Worm (Caenorhabditis elegans) whole organism, L4 larva: ENCODE results near the gene lrch-1.

Experiments used
- F44E2.7 ChIP-seq: fragments of 200-800 bp; sonication (Bioruptor generic); IDR thresholded peaks from 2 replicates; pipeline ENCODE4 v2.1.2; 2022; ENCODE audit warnings: missing genetic modification characterization, missing compliant biosample characterization
- Y105C5A.15 ChIP-seq: fragments of 200-800 bp; sonication (Bioruptor generic); IDR thresholded peaks from 2 replicates; pipeline ENCODE4 v1.3.6; 2022; ENCODE audit warnings: missing genetic modification characterization, missing compliant biosample characterization
- Y5F2A.4 ChIP-seq: fragments of 200-800 bp; sonication (Bioruptor generic); optimal IDR thresholded peaks from 2 replicates; lab custom pipeline; 2018; ENCODE audit warnings: mild to moderate bottlenecking, missing genetic modification characterization, missing compliant biosample characterization
- aha-1 ChIP-seq: fragments of 150-350 bp; peaks from one replicate; lab custom pipeline; 2014; ENCODE audit warnings: missing biosample characterization, missing genetic modification characterization
- aly-2 ChIP-seq: sonication (generic microtip); optimal IDR thresholded peaks from 2 replicates; lab custom pipeline; 2018; ENCODE audit warnings: missing biosample characterization, missing genetic modification characterization
- ama-1 ChIP-seq: fragments of 150-350 bp; optimal IDR thresholded peaks from 2 replicates; lab custom pipeline; 2014; ENCODE audit warnings: inconsistent platforms, mixed read lengths
- ceh-32 ChIP-seq: sonication (generic microtip); optimal IDR thresholded peaks from 2 replicates; lab custom pipeline; 2016; ENCODE audit warnings: mild to moderate bottlenecking, missing genetic modification characterization, missing compliant biosample characterization; ENCODE audit not compliant: poor library complexity
- ceh-44 ChIP-seq: fragments of 200-800 bp; sonication (Bioruptor generic); IDR thresholded peaks from 2 replicates; pipeline ENCODE4 v1.3.6; 2022; ENCODE audit warnings: missing genetic modification reagents, missing genetic modification characterization, missing compliant biosample characterization
- ceh-62 ChIP-seq: sonication (generic microtip); optimal IDR thresholded peaks from 2 replicates; lab custom pipeline; 2017; ENCODE audit warnings: missing biosample characterization, missing genetic modification characterization
- cey-2 ChIP-seq: sonication (generic microtip); optimal IDR thresholded peaks from 3 replicates; lab custom pipeline; 2017; ENCODE audit warnings: missing genetic modification characterization, mild to moderate bottlenecking, missing compliant biosample characterization, antibody characterized with exemption, borderline replicate concordance; ENCODE audit not compliant: insufficient read depth
- daf-16 ChIP-seq, 3 experiments: sonication (generic microtip); optimal IDR thresholded peaks; 2 replicates each; lab custom pipeline; 2016 to 2017; ENCODE audit warnings: missing genetic modification characterization in 3 of 3, missing genetic modification reagents in 3 of 3, mild to moderate bottlenecking in 2 of 3, missing compliant biosample characterization in 2 of 3, missing biosample characterization in 1 of 3, moderate library complexity in 1 of 3
- dmd-6 ChIP-seq: fragments of 200-800 bp; sonication (Bioruptor generic); IDR thresholded peaks from 2 replicates; pipeline ENCODE4 v1.3.6; 2022; ENCODE audit warnings: missing genetic modification reagents, missing genetic modification characterization, missing compliant biosample characterization
- dve-1 ChIP-seq: sonication (generic microtip); optimal IDR thresholded peaks from 2 replicates; lab custom pipeline; 2017; ENCODE audit warnings: antibody characterized with exemption, mild to moderate bottlenecking, missing genetic modification characterization, missing compliant biosample characterization; ENCODE audit not compliant: insufficient read depth
- egl-43 ChIP-seq: fragments of 200-800 bp; sonication (Bioruptor generic); IDR thresholded peaks from 2 replicates; pipeline ENCODE4 v1.3.6; 2022; ENCODE audit warnings: missing genetic modification reagents, missing genetic modification characterization, missing compliant biosample characterization
- fkh-10 ChIP-seq: fragments of 150-350 bp; optimal IDR thresholded peaks from 2 replicates; lab custom pipeline; 2014; ENCODE audit warnings: missing biosample characterization, missing genetic modification reagents, missing genetic modification characterization
- gei-8 ChIP-seq: fragments of 200-800 bp; sonication (Bioruptor generic); optimal IDR thresholded peaks from 2 replicates; lab custom pipeline; 2018; ENCODE audit warnings: mild to moderate bottlenecking, missing genetic modification characterization, missing compliant biosample characterization
- hif-1 ChIP-seq, 2 experiments: sonication (generic microtip); optimal IDR thresholded peaks; 2 replicates each; lab custom pipeline; 2016 to 2017; ENCODE audit warnings: missing compliant biosample characterization in 2 of 2, missing genetic modification characterization in 2 of 2, missing genetic modification reagents in 2 of 2, missing genotype in 2 of 2, mild to moderate bottlenecking in 1 of 2
- hlh-11 ChIP-seq: fragments of 200-800 bp; sonication (Bioruptor generic); optimal IDR thresholded peaks from 2 replicates; lab custom pipeline; 2018; ENCODE audit warnings: mild to moderate bottlenecking, missing genetic modification characterization, missing compliant biosample characterization
- hlh-30 ChIP-seq: sonication (generic microtip); optimal IDR thresholded peaks from 2 replicates; lab custom pipeline; 2017; ENCODE audit warnings: antibody characterized with exemption, mild to moderate bottlenecking, missing genetic modification characterization, missing compliant biosample characterization; ENCODE audit not compliant: insufficient read depth
- lim-7 ChIP-seq: fragments of 200-800 bp; sonication (Bioruptor generic); IDR thresholded peaks from 2 replicates; pipeline ENCODE4 v1.3.6; 2022; ENCODE audit warnings: missing genetic modification characterization, missing compliant biosample characterization
- lin-1 ChIP-seq: fragments of 200-800 bp; sonication (Bioruptor generic); IDR thresholded peaks from 2 replicates; pipeline ENCODE4 v1.3.6; 2022; ENCODE audit warnings: missing genetic modification reagents, missing genetic modification characterization, missing compliant biosample characterization
- lin-13 ChIP-seq: fragments of 150-350 bp; optimal IDR thresholded peaks from 2 replicates; lab custom pipeline; 2014; ENCODE audit warnings: missing biosample characterization, missing genetic modification reagents, missing genetic modification characterization
- lir-3 ChIP-seq: sonication (generic microtip); optimal IDR thresholded peaks from 2 replicates; lab custom pipeline; 2016; ENCODE audit warnings: mild to moderate bottlenecking, missing genetic modification characterization, missing compliant biosample characterization
- mdl-1 ChIP-seq, 2 experiments: fragments of 150-350 bp in 1 of 2; sonication (generic microtip) in 1 of 2; optimal IDR thresholded peaks; 2 replicates each; lab custom pipeline; 2014 to 2017; ENCODE audit warnings: missing biosample characterization in 2 of 2, missing genetic modification characterization in 2 of 2
- mep-1 ChIP-seq: fragments of 150-350 bp; sonication (generic microtip); optimal IDR thresholded peaks from 3 replicates; lab custom pipeline; 2014; ENCODE audit warnings: missing biosample characterization, missing genetic modification characterization
- mes-2 ChIP-seq: sonication (generic microtip); optimal IDR thresholded peaks from 2 replicates; lab custom pipeline; 2016; ENCODE audit warnings: missing genotype, mild to moderate bottlenecking, missing genetic modification characterization, missing compliant biosample characterization; ENCODE audit not compliant: poor library complexity, severe bottlenecking
- mxl-3 ChIP-seq: fragments of 200-800 bp; sonication (Bioruptor generic); optimal IDR thresholded peaks from 2 replicates; lab custom pipeline; 2018; ENCODE audit warnings: mild to moderate bottlenecking, missing genetic modification characterization, missing compliant biosample characterization
- nhr-11 ChIP-seq: fragments of 150-350 bp; optimal IDR thresholded peaks from 2 replicates; lab custom pipeline; 2014; ENCODE audit warnings: missing biosample characterization, missing genetic modification characterization
- nhr-111 ChIP-seq: fragments of 200-800 bp; sonication (Bioruptor generic); optimal IDR thresholded peaks from 2 replicates; lab custom pipeline; 2018; ENCODE audit warnings: mild to moderate bottlenecking, missing genetic modification characterization, missing compliant biosample characterization
- nhr-28 ChIP-seq: fragments of 150-350 bp; optimal IDR thresholded peaks from 2 replicates; lab custom pipeline; 2014; ENCODE audit warnings: missing biosample characterization, missing genetic modification characterization
- nhr-48 ChIP-seq: sonication (generic microtip); optimal IDR thresholded peaks from 2 replicates; lab custom pipeline; 2016; ENCODE audit warnings: mild to moderate bottlenecking, missing genetic modification characterization, missing compliant biosample characterization
- nhr-6 ChIP-seq: fragments of 150-350 bp; optimal IDR thresholded peaks from 2 replicates; lab custom pipeline; 2014; ENCODE audit warnings: missing biosample characterization, missing genetic modification characterization
- nhr-76 ChIP-seq: fragments of 150-350 bp; optimal IDR thresholded peaks from 2 replicates; lab custom pipeline; 2014; ENCODE audit warnings: missing biosample characterization, missing genetic modification characterization
- php-3 ChIP-seq: fragments of 200-800 bp; sonication (Bioruptor generic); IDR thresholded peaks from 2 replicates; pipeline ENCODE4 v1.3.6; 2022; ENCODE audit warnings: missing genetic modification reagents, missing genetic modification characterization, missing compliant biosample characterization
- saeg-2 ChIP-seq: fragments of 200-800 bp; sonication (Bioruptor generic); IDR thresholded peaks from 2 replicates; pipeline ENCODE4 v1.3.6; 2022; ENCODE audit warnings: missing genetic modification reagents, missing genetic modification characterization, missing compliant biosample characterization
- sdz-12 ChIP-seq: fragments of 200-800 bp; sonication (Bioruptor generic); optimal IDR thresholded peaks from 2 replicates; lab custom pipeline; 2018; ENCODE audit warnings: mild to moderate bottlenecking, missing genetic modification characterization, missing compliant biosample characterization
- unc-130 ChIP-seq: sonication (generic microtip); optimal IDR thresholded peaks from 2 replicates; lab custom pipeline; 2016; ENCODE audit warnings: missing genetic modification reagents, missing genetic modification characterization, missing compliant biosample characterization
- unc-39 ChIP-seq: sonication (generic microtip); optimal IDR thresholded peaks from 2 replicates; lab custom pipeline; 2017; ENCODE audit warnings: missing biosample characterization, missing genetic modification characterization
- unc-62 ChIP-seq, 3 experiments: fragments of 150-350 bp in 1 of 3; sonication (generic microtip); optimal IDR thresholded peaks in 2 of 3; peaks in 1 of 3; 1 replicate in 1 of 3; 2 replicates in 2 of 3; lab custom pipeline; 2014 to 2017; ENCODE audit warnings: missing biosample characterization in 3 of 3, missing genetic modification characterization in 3 of 3, missing genetic modification reagents in 3 of 3, missing genotype in 1 of 3
- vab-7 ChIP-seq: fragments of 200-800 bp; sonication (Bioruptor generic); IDR thresholded peaks from 2 replicates; pipeline ENCODE4 v1.3.6; 2022; ENCODE audit warnings: missing genetic modification reagents, missing genetic modification characterization, missing compliant biosample characterization
- zag-1 ChIP-seq: fragments of 150-350 bp; optimal IDR thresholded peaks from 2 replicates; lab custom pipeline; 2014; ENCODE audit warnings: missing biosample characterization, missing genetic modification characterization
- zfp-2 ChIP-seq: sonication (generic microtip); optimal IDR thresholded peaks from 2 replicates; lab custom pipeline; 2016; ENCODE audit warnings: mild to moderate bottlenecking, missing genetic modification characterization, missing compliant biosample characterization
- zfp-3 ChIP-seq: fragments of 200-800 bp; sonication (Bioruptor generic); conservative IDR thresholded peaks from 2 replicates; pipeline ENCODE4 v1.3.6; 2022; ENCODE audit warnings: missing genetic modification reagents, missing genetic modification characterization, missing compliant biosample characterization
- zip-11 ChIP-seq: fragments of 200-800 bp; sonication (Bioruptor generic); IDR thresholded peaks from 2 replicates; pipeline ENCODE4 v1.3.6; 2022; ENCODE audit warnings: missing genetic modification characterization, missing compliant biosample characterization
- zip-2 ChIP-seq: fragments of 150-350 bp; optimal IDR thresholded peaks from 2 replicates; lab custom pipeline; 2014; ENCODE audit warnings: missing biosample characterization, missing genetic modification characterization

The lrch-1 gene

DNA sequence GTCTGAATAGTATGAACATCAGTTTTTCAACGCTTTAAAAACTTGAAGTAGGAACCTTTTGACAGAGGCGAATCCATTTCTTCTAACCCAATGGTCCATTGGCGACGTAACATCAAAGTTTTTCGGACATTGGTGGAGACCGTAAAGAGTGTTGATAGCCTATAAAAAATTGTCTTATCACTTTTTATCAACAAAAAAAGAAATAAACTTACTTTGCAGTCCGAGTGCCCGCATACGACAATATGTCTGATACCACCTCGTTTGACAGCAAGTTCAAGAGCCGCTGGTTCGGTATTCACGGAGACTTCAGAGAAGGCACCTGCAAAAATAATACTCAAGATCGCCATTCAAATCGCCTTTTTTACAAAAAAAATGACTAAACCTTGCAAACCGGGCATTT, 13.1 kb downstream of the lrch-1 start:
- TF ChIP-seq lin-13 (GFP tag; lab: Kevin White, UChicago) = no peak
- peak; percentile 60; the same call in 1 of the 2 replicates for TF ChIP-seq php-3 (GFP tag; lab: Robert Waterston, UW)
- TF ChIP-seq dmd-6 (GFP tag; lab: Robert Waterston, UW) = peak; percentile 22; the same call in 1 of the 2 replicates
- TF ChIP-seq daf-16 (GFP tag; optimal IDR thresholded peaks at IDR 0.05; lab: Kevin White, UChicago) = no peak
- TF ChIP-seq daf-16 (tag; optimal IDR thresholded peaks at IDR 0.05; lab: Kevin White, UChicago) = peak; percentile 41
- no peak for TF ChIP-seq hif-1 (tag; optimal IDR thresholded peaks at IDR 0.05; lab: Kevin White, UChicago)
- peak; percentile 60 for TF ChIP-seq aha-1
- TF ChIP-seq ceh-44 (GFP tag; lab: Robert Waterston, UW) = no peak

DNA sequence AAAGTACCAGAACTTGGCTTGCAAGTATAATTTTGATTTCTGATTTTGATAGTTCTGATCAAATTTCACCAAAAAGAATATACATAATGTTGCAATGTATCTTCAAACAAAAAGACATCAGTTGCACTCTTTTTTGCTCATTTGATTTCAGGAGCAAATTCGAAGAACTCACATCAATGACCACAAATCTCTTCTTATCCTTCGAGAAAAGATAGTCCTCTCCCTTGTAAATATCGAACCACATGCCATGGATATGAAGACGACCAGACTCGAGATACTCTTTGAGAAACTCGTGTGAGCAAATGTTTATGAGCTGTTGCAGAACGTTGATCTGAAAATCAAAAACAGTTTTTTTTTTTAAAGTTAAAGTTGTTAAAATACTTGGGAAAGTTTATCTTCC, 13.6 kb downstream of the lrch-1 start:
- TF ChIP-seq nhr-11 (tag; lab: Kevin White, UChicago) (peak; percentile 1), daf-16 (GFP tag; optimal IDR thresholded peaks at IDR 0.05; lab: Kevin White, UChicago) (peak in 1 of 2 experiments; percentile 23), daf-16 (tag; optimal IDR thresholded peaks at IDR 0.05; lab: Kevin White, UChicago) (no peak), unc-130 (GFP tag; lab: Kevin White, UChicago) (no peak)

DNA sequence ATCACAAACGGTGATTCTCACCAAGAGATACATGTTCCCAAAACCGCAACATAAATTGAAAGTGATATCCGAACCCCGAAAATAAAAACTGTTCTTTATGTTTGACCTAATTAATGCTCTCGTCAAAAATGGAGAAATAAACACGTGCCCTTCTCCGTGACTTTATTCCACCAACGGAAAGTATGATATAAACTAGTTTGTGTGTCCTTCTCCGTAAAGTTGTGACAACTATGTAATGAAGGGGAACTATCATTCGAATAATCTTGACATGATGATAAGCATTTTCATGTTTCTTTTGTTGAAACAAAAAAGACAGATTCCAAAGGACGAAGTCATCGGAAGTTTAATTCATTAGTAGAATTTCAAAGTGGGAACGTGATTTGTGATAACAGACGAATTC, 14.9 kb downstream of the lrch-1 start:
- TF ChIP-seq mep-1 (tag; lab: Kevin White, UChicago) (peak; percentile 62), aly-2 (tag; lab: Kevin White, UChicago) (no peak), gei-8 (no peak), nhr-111 (GFP tag; lab: Kevin White, UChicago) (no peak), zip-2 (tag; lab: Kevin White, UChicago) (no peak), mdl-1 (tag; optimal IDR thresholded peaks at IDR 0.05; lab: Kevin White, UChicago) (peak in 1 of 2 experiments; percentile 48), hlh-30 (tag; lab: Kevin White, UChicago) (peak; percentile 76), hlh-11 (tag; lab: Kevin White, UChicago) (peak; percentile 43), zfp-2 (tag; lab: Kevin White, UChicago) (no peak), F44E2.7 (GFP tag; lab: Robert Waterston, UW) (no peak), sdz-12 (GFP tag; lab: Kevin White, UChicago) (no peak), fkh-10 (no peak), lir-3 (tag; lab: Kevin White, UChicago) (no peak), ceh-32 (tag; lab: Kevin White, UChicago) (no peak), nhr-48 (tag; lab: Kevin White, UChicago) (no peak), Y105C5A.15 (GFP tag; lab: Robert Waterston, UW) (no peak), nhr-6 (peak; percentile 2), zip-11 (no peak), lin-13 (GFP tag; lab: Kevin White, UChicago) (no peak), php-3 (GFP tag; lab: Robert Waterston, UW) (no peak), aha-1 (peak; percentile 79), cey-2 (tag; lab: Kevin White, UChicago) (no peak), unc-39 (tag; lab: Kevin White, UChicago) (no peak), mes-2 (tag; lab: Kevin White, UChicago) (no peak), vab-7 (GFP tag; lab: Robert Waterston, UW) (no peak), saeg-2 (GFP tag; lab: Robert Waterston, UW) (no peak), hif-1 (tag; optimal IDR thresholded peaks at IDR 0.05; lab: Kevin White, UChicago) (no peak), nhr-76 (no peak), lim-7 (GFP tag; lab: Robert Waterston, UW) (no peak), zag-1 (tag; lab: Kevin White, UChicago) (no peak), nhr-28 (tag; lab: Kevin White, UChicago) (peak; percentile 58), lin-1 (GFP tag; lab: Robert Waterston, UW) (no peak), unc-62 (GFP tag; optimal IDR thresholded peaks at IDR 0.05 in 1 of 2; lab: Kevin White, UChicago) (peak in 1 of 2 experiments; percentile 93), unc-62 (tag; optimal IDR thresholded peaks at IDR 0.05; lab: Kevin White, UChicago) (no peak), ama-1 (peak; percentile 29), mxl-3 (GFP tag; lab: Kevin White, UChicago) (peak; percentile 66), egl-43 (GFP tag; lab: Robert Waterston, UW) (no peak), zfp-3 (GFP tag; lab: Robert Waterston, UW) (0 out of 2 replicates have a peak, but pooled peaks have one; percentile 17), ceh-62 (tag; lab: Kevin White, UChicago) (no peak), dve-1 (tag; lab: Kevin White, UChicago) (peak; percentile 3), Y5F2A.4 (GFP tag; lab: Kevin White, UChicago) (no peak)
